Fruit fly (Drosophila melanogaster): ENCODE results near the gene Stt3B.

Gene Stt3B

DNA sequence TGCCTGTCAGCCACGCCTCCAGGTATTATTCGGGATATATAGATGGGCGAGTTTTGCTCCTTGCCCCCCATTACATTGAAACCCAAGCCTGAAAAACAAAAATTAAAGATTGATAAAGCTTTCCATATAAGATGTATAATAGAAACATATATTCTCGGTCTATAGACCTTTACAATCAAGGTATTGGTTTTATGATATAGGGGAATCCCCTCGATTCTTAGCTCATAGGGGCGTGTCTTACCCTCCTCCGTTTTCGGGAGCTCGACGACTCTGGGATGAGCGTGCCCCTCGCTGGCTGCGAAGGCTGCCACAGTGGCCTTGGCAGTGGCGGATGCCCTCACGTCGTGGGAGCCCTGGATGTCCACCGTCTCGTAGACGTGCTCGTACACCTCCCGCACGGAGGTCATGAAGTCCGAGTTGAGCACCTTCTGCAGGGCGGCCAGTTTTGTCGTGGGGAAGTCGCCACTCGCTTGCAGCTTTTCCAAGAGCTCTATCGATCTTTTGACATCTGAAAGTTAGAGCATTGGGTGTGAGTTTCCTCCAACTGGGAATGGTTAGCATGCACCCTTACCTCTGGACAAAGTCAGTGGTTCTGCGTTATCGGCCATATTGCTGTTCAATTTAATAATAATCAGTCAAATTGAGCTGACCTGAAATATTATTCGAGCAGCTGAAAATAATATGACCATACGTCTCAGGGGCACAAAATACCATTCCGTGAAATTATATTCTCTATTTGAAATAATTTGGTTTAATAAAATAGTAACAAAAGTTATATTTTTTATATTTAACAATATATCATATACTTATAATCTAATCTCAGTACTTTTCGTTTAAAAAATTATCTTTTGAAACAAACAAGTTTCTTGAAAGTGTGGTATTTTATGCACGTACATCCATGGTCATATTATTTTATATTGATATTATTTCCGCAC lies 4.3 kb downstream of the Stt3B start, which contains the start of the genes veli and PQBP1:
TSS of gene veli (minus strand) at position 685 of the 935 bp plus-strand sequence.
TSS of gene PQBP1 (plus strand) at position 885 of the 935 bp plus-strand sequence.
- TF ChIP-seq pan (optimal IDR thresholded peaks at IDR 0.05) = no peak
- no peak for TF ChIP-seq Dll (optimal IDR thresholded peaks at IDR 0.05)
- no peak for TF ChIP-seq psq (optimal IDR thresholded peaks at IDR 0.05)
- no peak for TF ChIP-seq usp (GFP tag; optimal IDR thresholded peaks at IDR 0.05)

DNA sequence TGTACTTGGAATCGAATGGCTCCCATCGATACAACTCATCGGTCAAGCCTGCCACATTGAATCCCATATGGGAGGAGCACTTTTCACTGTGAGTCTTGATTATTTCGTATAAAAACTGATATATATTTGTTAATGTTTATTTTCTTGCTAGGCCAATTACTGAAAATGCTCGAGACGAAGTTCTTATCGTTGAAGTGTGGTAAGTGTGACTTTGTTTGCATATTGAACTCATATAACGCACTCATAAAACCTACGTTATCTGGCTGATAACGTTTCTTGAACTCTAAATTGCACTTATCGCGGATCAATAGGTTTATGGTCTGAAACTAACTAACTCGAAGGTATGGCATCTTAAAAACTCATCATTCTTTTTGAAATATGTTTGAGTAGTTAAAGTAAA lies 9.0 kb downstream of the Stt3B start:
- TF ChIP-seq EcR (GFP tag; optimal IDR thresholded peaks at IDR 0.05) (no peak), pan (optimal IDR thresholded peaks at IDR 0.05) (no peak), usp (GFP tag; optimal IDR thresholded peaks at IDR 0.05) (no peak), Dll (optimal IDR thresholded peaks at IDR 0.05) (no peak), CG8478 (optimal IDR thresholded peaks at IDR 0.05) (no peak), psq (optimal IDR thresholded peaks at IDR 0.05) (no peak)

DNA sequence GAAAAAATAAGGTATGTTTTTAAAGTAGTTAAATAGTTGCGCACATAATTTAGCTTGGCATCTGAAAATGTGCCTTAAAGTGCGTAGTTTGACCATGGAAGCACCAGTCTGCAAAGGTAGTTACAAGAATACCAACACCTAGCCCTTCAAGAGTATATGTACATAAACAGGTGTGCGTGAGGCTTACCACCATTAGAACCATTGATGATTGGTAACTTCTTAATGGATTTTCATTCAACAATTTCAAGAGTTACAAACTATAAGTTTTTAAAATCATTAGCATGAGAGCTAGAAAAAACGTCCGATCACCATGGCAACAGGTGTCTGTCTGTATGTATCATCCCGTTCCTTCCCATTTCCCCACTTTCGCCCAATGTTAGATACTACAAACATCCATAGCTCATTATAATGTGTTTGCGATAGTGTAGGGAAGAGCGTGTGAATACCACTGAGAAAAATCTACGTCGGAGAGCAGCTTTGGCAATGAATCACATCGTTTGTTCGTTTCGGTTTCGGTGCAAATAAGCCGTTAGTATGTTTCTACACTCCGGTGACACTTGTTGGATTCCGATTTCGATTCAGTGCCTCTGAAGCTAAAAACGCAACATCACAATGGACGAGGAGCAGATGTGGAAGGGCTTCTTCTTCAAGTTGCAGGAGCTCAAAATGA lies 12.8 kb downstream of the Stt3B start:
- TF ChIP-seq psq (optimal IDR thresholded peaks at IDR 0.05) = no peak
- TF ChIP-seq usp (GFP tag; optimal IDR thresholded peaks at IDR 0.05) = no peak

DNA sequence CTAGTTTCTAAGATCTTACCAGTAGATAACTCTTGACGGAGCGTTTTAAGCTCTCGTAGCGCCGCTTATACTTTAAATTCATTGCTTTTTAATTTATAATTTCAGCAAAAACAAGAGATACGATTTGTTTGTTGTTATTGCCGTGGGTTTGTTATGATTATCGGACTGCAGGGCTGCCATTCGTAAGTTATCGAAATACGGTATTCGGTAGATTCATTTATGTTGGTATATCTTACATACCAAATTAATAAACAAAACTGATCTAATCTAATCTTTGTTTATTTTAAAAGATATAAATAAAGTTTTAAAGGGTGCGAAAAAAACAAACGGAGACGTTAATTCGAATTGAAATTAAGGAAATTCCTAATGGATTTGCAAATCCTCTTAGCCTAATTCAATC lies 13.4 kb downstream of the Stt3B start, which contains the start of the genes CG31111 and stac:
TSS of gene CG31111 (minus strand) at position 162 of the 400 bp plus-strand sequence.
TSS of gene stac (plus strand) at position 271 of the 400 bp plus-strand sequence.
- TF ChIP-seq psq (optimal IDR thresholded peaks at IDR 0.05) (no peak), pan (optimal IDR thresholded peaks at IDR 0.05) (no peak), Dll (optimal IDR thresholded peaks at IDR 0.05) (no peak), CG8478 (optimal IDR thresholded peaks at IDR 0.05) (no peak), EcR (GFP tag; optimal IDR thresholded peaks at IDR 0.05) (no peak), usp (GFP tag; optimal IDR thresholded peaks at IDR 0.05) (no peak)

DNA sequence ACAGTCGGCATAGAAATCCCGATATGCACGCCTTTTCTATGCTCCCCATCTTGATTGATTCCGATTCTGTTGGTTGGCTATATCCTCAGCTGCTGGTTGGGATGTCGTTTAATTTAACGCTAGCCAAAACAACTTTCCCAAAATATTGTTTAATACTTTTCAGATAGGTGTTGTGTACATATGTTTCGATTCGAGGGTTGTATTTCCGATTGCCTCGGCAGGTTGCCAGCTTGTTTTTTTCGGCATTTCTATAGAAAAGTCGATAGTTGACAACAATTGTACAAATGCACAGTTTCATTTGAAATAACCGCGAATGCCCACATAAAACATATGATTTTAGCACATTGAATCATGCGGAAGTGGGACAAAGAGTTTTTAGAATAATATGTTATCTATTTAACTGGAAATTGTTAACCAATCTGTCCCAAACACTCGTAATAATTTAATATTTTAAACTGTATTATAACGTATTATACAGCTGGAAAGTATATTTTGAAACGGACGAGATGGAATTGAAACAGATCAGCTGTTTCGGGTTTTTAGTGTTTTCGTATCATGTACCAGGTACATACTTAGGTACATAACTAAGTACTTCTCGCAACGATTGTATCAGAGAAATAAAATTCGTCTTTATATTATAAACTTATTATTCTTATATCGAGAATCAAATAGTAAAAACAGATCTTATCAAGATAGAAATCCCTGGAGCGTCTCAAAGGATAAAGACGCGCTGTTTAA lies 14.8 kb downstream of the Stt3B start, which contains the start of gene CG31109:
TSS of gene CG31109 (minus strand) at position 203 of the 738 bp plus-strand sequence.
- TF ChIP-seq CG8478 (optimal IDR thresholded peaks at IDR 0.05) (no peak), psq (optimal IDR thresholded peaks at IDR 0.05) (no peak), EcR (GFP tag; optimal IDR thresholded peaks at IDR 0.05) (no peak), pan (optimal IDR thresholded peaks at IDR 0.05) (no peak)

DNA sequence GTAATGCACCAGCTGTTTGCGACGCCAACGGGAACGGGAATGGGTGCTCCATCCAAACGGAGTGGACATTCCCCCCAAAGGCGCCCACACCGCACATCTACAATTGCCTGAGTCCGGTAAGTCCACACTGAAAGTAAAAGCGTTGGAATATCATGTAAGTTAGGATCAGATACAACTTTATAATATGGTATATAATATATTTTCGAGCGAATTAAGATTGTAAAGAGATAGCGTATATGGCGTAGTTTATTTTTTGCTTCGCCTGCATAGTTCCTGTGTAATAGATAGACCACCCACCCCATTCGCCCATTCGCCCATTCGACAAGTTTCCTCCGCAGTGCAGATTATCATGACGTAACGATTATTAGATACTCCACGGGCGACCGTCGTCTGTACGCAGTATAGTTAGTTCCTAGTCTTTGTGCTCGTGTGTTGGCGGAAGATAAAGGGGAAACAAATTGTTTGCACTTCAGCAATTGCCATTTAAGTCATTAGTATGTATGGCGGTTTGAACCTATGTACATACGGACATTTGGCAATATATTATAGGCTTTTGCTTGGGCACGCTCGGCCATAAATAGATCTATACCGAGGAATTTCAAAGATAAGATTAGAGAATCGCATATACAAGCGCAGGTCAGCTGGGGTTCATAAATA lies 17.9 kb downstream of the Stt3B start:
- TF ChIP-seq CG8478 (optimal IDR thresholded peaks at IDR 0.05) (no peak), usp (GFP tag; optimal IDR thresholded peaks at IDR 0.05) (no peak), psq (optimal IDR thresholded peaks at IDR 0.05) (no peak)

DNA sequence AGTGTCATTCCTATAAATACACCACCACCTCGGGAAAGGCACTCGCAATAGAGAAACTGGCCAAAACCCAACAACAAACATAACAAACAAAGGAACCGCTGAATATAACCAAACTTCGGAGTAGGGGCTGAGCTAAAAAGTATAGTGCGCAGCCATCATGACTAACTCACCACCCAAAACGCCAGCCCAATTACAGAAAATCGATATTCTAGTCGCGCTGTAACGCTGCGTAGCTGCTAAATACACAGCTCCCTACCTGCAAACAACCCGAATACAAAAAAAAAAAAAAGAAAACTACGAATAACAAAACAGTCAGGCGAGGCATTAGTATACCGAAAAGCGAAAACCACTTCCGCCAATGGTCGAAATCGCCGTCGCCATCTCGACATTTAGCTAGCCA lies 18.8 kb downstream of the Stt3B start:
- TF ChIP-seq EcR (GFP tag; optimal IDR thresholded peaks at IDR 0.05) (no peak), pan (optimal IDR thresholded peaks at IDR 0.05) (no peak), CG8478 (optimal IDR thresholded peaks at IDR 0.05) (no peak), Dll (optimal IDR thresholded peaks at IDR 0.05) (no peak), usp (GFP tag; optimal IDR thresholded peaks at IDR 0.05) (no peak), psq (optimal IDR thresholded peaks at IDR 0.05) (no peak)

DNA sequence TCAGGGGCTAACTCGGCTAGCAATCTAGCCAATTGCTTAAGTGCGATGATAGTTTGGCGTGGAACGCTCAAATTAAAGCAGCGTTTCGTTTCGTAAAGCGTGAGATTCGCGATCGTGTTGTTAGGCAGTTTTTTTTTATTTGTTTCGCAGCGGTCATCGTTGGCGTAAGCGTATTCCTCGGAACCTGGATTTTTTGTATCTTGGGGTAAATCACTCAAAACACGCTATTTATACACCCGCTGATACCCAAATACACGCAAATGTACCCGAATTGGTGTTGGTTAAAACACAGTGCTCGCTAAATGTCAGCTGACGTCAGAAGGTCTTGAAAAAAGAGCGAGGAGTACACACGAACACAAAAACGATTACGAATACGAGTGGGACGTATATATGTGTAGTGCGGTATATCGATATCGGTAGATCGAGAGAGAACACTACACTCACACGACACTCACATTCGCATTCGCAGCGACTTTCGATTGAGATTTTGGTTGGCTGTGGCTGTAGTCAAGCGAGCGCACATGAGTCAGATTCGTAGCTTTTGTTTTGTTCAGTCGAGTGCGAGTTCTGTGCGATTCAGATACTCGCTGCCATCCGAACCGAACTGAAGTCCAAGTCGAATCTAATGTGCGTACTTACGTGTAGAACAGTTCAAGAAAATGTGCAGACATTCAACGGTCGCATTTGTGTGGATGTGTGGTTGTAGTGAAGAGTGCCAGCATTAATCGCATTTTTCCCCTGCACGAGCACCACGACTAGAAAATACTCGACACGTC lies 19.5 kb downstream of the Stt3B start:
- TF ChIP-seq CG8478 (optimal IDR thresholded peaks at IDR 0.05) (no peak), Dll (optimal IDR thresholded peaks at IDR 0.05) (no peak)

DNA sequence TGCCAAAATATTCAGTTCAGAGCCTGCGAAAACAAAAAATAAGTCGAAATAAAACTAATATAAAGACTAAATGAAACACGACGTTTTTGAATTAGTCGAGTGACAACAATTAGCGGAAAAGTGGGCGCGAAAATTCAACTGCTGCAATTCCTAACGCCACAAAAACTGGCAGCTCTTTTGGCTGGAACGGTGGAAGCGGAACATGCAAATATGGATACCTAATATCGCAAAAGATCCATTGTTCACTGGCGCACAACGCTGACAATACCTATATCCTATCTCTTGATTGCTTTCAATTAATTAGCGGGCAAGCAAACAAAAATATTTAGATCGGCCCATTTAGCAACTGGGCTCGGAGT lies 20.1 kb downstream of the Stt3B start, which contains the start of gene CG11791:
TSS of gene CG11791 (plus strand) at position 234 of the 359 bp plus-strand sequence.
- TF ChIP-seq psq (optimal IDR thresholded peaks at IDR 0.05) (no peak), EcR (GFP tag; optimal IDR thresholded peaks at IDR 0.05) (no peak), Dll (optimal IDR thresholded peaks at IDR 0.05) (no peak), CG8478 (optimal IDR thresholded peaks at IDR 0.05) (no peak), usp (GFP tag; optimal IDR thresholded peaks at IDR 0.05) (no peak), pan (optimal IDR thresholded peaks at IDR 0.05) (no peak)

DNA sequence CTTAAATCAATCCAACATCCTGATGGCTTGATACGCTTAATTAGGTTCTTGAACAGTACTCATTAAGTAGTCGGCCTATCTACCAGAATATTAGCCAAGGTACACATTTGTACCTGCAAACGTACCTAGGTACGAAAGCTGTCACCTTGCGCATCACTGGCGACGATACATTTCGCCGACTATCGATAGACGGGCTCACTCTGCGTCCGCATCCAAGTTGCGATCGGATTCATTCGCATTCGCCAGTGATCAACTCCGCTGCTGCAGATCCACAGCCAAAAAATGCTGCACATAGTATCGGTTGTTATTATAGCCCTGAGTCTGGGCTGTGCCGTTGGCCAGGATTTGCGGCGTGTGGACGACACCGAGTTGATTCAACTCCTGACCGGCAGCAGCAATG lies 21.9 kb downstream of the Stt3B start, which contains the start of gene CG11790:
TSS of gene CG11790 (plus strand) at position 203 of the 400 bp plus-strand sequence.
- no peak for TF ChIP-seq usp (GFP tag; optimal IDR thresholded peaks at IDR 0.05)
- no peak for TF ChIP-seq Dll (optimal IDR thresholded peaks at IDR 0.05)

DNA sequence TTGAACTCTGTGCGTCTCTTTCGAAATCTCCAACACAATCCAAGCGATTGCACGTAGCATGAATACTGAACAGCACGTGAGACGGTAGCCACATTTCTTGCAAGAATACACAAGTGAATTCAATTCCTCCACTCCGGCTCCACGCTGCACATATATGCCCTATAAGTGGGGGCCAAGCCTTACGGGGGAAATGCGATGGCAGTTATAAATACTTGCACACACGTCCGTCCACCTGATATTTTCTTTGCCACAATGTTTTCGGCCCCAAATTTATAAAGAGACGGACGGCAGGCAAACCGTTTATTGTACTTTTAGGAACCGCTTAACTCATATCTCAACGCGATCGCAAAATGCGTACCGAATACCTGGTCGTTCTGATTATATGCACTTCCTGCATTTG lies 23.4 kb downstream of the Stt3B start, which contains the start of gene CG11786:
TSS of gene CG11786 (plus strand) at position 301 of the 400 bp plus-strand sequence.
- TF ChIP-seq pan (optimal IDR thresholded peaks at IDR 0.05) = no peak
- no peak for TF ChIP-seq usp (GFP tag; optimal IDR thresholded peaks at IDR 0.05)
- no peak for TF ChIP-seq psq (optimal IDR thresholded peaks at IDR 0.05)
- TF ChIP-seq Dll (optimal IDR thresholded peaks at IDR 0.05) = no peak
- no peak for TF ChIP-seq CG8478 (optimal IDR thresholded peaks at IDR 0.05)
- no peak for TF ChIP-seq EcR (GFP tag; optimal IDR thresholded peaks at IDR 0.05)

Measured in whole organism.